Fruit fly (Drosophila melanogaster) Kc167 (cell line): ENCODE data around the gene CG3592.

Source experiments
- insv ChIP-seq: fragments of >200 bp; optimal IDR thresholded peaks from 3 replicates; lab custom pipeline; 2018; ENCODE audit warnings: missing external identifiers
- ttk ChIP-seq: sonication (Bioruptor generic); optimal IDR thresholded peaks from 2 replicates; lab custom pipeline; 2017; ENCODE audit warnings: missing external identifiers

DNA sequence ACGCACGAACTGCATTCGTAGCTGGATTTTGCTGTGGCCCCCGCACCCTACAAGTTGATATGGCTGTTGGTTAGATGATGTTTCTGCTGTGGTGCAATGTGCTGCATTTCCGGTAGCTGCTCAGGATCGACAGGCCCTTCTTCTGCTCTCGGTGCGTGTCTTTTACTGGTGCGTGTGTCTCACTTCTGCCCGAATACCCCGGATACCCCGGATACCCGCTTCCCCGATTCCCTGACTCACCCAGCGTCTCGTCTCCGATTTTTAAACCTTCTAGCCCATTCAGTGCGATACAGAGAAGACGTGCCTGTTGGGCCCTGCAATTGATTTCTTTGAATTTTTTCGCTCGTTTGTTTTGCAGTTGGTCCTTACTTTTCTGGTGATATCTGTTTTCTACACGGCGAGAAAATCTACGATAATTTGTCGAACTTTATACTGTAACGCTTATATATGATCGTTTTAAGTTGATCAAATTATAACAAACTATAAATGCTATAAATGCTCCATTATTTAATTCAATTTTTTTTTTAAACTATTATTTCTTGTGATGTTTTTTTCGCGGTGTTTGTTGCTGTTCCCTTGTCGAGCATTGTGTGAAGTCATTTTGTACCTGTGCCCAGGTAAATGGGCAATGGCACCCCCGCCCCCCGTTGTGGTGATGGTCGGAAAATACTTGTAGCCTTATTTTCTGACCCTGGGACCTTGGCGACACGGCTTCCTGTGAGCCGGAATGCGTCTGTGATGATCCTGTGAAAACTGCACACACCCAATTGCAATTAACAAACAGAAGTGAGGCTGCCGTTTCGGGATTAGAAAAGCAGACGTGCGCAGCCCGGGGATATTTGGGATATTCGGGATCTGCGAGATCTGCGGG lies 50.2 kb downstream of the CG3592 start:
- TF ChIP-seq insv (lab: Kevin White, UChicago) (no peak), ttk (lab: Kevin White, UChicago) (no peak)
